Worm (Caenorhabditis elegans): ENCODE results near the gene C07A4.2.

Gene C07A4.2

DNA sequence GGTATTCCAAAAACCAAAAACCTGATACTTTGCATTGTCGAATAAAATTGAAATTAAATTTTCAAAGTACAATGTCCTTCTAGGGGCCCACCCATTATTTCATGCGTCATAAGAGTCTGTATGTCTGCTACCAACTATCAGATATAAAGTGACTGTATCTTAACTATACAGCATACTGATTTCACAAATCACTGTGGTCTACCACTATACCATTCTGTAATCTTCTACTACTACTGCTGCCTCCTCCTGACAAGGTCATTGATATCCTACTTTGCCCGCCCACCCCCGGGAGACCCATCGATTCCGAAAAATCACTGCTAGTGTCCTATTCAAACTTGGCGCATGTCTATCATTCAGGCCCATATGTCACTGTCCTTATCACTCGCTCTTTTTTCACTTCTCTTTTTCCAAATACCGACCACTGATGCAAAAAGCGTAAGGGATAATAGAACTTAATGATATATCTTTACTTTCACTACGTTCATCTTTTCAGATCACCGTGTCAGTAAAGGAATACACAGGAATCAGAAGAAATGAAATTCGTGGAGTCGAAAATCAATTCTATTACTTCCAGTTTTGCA is at the start of gene C07A4.2:
TSS of gene C07A4.2 (plus strand) at position 195 of the 581 bp plus-strand sequence.
- TF ChIP-seq dao-5 (tag; optimal IDR thresholded peaks at IDR 0.05): no peak
- TF ChIP-seq him-1 (tag; optimal IDR thresholded peaks at IDR 0.05): no peak
- no peak for TF ChIP-seq W03F9.2 (tag; optimal IDR thresholded peaks at IDR 0.05)

DNA sequence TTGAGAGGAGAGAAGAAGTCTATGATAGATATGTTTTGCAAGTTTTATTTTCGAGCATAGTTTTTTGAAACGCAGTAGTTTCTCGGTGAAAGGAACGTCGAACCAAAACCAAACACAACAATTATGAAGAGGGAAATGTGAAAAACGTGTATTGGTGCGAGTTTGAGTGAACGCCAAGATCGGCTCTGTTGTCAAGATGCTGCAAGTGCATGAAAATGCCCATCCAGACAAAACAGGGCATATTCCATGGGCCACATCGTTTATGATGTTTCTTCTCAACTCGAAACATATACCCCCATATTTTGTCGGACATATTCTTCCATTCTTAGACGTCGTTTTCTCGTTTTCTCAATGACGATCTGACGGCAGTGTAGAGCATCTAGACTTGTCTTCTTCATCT is 49.0 kb upstream of the C07A4.2 start:
- no peak for TF ChIP-seq dao-5 (tag; optimal IDR thresholded peaks at IDR 0.05)
- TF ChIP-seq him-1 (tag; optimal IDR thresholded peaks at IDR 0.05): no peak
- TF ChIP-seq W03F9.2 (tag; optimal IDR thresholded peaks at IDR 0.05): no peak

DNA sequence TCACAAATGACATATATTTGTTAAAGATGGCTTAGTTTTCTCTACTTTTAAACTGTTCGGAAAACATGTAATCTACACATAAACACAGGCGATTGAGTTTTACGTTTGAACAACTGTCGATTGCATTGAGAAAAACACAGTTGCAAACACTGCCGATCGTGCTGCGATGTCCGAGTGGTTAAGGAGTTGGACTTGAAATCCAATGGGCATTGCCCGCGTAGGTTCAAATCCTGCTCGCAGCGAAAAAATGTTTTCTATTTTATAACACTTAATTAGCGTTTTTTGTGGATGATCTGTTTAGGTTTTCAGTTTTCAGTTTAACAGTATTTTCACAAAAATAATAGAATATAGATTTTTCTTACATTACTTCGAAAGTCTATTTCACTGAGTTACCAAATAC is 47.7 kb upstream of the C07A4.2 start:
- TF ChIP-seq him-1 (tag; optimal IDR thresholded peaks at IDR 0.05) (no peak), dao-5 (tag; optimal IDR thresholded peaks at IDR 0.05) (no peak), W03F9.2 (tag; optimal IDR thresholded peaks at IDR 0.05) (no peak)

DNA sequence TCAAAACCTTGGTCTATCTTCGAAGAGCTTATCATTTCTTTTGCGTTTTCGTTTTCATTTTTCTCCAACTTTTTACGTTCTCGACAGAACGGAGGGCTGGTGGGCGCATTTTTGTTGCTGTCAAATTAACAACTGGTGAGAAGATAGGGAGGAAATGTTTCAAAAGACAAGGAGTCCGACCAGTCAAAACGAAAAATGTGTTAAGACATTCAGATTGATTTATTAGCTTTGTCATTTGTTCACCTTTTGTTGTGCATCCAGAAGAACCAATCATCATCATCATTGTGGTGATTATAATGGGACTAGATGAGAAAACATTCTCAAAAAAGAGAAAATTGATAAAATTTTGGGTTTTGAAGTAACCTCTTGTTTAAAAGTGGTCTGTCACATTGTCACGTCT is 41.8 kb upstream of the C07A4.2 start:
- TF ChIP-seq W03F9.2 (tag; optimal IDR thresholded peaks at IDR 0.05) (no peak), him-1 (tag; optimal IDR thresholded peaks at IDR 0.05) (no peak), dao-5 (tag; optimal IDR thresholded peaks at IDR 0.05) (no peak)

DNA sequence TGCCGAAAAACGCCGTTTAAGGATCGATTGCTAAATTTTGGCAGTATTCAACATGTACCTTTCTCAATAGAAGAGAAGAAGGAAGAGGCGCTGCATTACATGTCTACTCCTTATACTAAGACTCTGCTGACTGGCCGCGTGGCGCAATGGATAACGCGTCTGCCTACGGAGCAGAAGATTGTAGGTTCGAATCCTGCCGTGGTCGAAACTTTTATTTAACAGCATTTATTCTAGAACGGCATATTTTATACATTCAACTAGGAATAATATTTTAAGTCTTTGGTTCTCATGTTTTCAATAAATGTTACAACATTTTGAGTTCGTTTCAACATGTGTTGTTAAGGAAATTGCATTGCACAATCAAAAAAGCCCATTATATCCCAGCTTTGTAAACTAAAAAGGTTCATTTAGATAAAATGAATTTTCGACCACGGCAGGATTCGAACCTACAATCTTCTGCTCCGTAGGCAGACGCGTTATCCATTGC is 39.4 kb upstream of the C07A4.2 start:
- TF ChIP-seq him-1 (tag; optimal IDR thresholded peaks at IDR 0.05): peak; percentile 47

DNA sequence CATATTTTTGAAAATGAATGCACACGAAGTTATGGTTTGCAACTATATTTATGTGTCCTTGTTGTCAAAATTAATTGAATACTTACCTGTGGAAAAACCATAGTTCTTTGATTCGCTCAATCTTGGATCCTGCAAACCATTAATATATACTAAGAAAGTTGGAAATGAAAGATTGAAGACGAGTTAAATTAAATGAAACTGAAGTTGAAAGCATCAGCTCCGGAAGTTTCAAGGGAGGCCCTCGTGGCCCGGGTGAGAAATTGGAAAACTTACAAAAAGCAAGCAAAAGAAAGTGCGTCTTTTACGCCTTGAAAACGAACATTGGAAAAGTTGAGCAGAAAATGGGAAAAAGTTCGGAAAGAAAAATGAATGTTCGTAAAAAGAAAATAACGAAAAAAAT is 38.9 kb upstream of the C07A4.2 start, which contains the start of gene unc-58:
TSS of gene unc-58 (minus strand) at position 101 of the 400 bp plus-strand sequence.
- no peak for TF ChIP-seq him-1 (tag; optimal IDR thresholded peaks at IDR 0.05)
- TF ChIP-seq dao-5 (tag; optimal IDR thresholded peaks at IDR 0.05): no peak
- TF ChIP-seq W03F9.2 (tag; optimal IDR thresholded peaks at IDR 0.05): no peak

DNA sequence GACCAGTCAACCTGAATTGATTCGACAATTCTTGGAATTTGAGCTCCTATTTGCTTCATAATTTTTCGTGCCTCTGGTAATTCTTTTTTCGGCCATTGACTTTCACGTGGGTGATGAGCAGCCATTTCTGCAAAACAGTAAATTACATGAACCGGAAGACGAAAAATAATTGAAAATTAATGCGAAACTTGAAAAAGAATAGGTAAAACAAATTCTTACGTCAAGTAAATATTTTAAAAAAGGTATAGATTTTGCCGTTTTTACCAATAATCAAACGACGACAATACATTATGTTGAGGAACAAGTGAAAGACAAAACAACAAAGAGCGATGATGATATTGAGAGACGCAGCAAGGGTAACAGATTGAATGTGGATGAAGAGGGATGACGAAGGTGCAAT is 33.5 kb upstream of the C07A4.2 start, which contains the start of gene moc-1:
TSS of gene moc-1 (minus strand) at position 127 of the 400 bp plus-strand sequence.
- no peak for TF ChIP-seq dao-5 (tag; optimal IDR thresholded peaks at IDR 0.05)
- TF ChIP-seq him-1 (tag; optimal IDR thresholded peaks at IDR 0.05): no peak
- TF ChIP-seq W03F9.2 (tag; optimal IDR thresholded peaks at IDR 0.05): no peak

DNA sequence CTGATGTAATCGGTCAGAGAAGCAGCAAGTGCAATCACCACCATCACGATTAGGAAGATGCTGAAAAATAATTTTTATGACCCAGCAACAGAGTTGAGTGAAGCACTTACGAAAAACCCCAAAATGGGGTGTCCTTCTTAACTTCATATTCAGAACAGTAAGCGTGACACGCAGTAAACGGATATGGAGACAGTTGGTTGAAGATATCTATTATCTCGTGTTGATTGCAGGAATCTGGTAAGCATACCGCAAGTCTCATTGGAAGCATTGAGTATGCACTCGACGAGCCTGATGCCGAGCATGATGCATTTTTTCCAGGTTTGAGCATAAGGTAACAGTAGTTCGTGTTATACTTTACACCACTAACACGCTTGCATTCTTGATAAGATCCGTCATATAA is 30.7 kb upstream of the C07A4.2 start:
- TF ChIP-seq him-1 (tag; optimal IDR thresholded peaks at IDR 0.05) (no peak), W03F9.2 (tag; optimal IDR thresholded peaks at IDR 0.05) (no peak), dao-5 (tag; optimal IDR thresholded peaks at IDR 0.05) (no peak)

DNA sequence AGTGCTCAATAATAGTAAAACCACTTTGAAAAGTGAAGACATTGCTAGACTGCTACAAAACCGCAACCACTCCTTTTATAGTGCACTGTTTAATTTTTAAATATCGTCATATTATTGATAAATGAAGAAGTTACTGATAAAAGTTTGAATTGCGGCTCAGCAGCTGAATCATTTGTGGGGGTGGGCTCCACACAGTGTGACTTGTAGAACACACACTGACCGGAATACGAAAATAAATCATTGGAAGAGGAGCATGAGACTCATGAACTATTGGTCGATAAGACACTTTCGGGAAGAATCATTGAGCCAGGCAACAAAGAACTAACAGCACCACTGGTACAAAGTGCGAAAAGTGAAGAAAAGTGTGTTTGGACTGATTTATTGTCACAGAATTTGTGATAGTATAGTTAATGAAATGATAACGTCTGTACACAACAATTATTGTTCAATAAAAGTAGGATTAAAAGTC is 30.0 kb upstream of the C07A4.2 start, which contains the start of gene oac-14:
TSS of gene oac-14 (minus strand) at position 51 of the 469 bp plus-strand sequence.
- no peak for TF ChIP-seq dao-5 (tag; optimal IDR thresholded peaks at IDR 0.05)
- no peak for TF ChIP-seq W03F9.2 (tag; optimal IDR thresholded peaks at IDR 0.05)
- TF ChIP-seq him-1 (tag; optimal IDR thresholded peaks at IDR 0.05): no peak

DNA sequence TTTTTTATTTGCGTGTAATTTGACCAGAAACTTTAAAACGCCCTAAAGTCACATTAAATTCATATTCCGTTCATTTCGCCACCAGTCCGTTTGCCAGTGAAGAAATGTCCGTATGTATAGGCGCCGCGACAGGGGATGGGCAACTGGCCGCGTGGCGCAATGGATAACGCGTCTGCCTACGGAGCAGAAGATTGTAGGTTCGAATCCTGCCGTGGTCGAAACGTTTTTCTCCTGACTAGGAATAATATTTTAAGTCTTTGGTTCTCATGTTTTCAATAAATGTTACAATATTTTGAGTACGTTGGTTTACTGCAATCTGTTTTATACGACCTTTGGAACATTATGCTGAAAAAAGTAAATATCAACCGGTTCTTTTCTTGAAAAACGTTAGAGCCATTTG is 27.0 kb upstream of the C07A4.2 start:
- peak; percentile 87 for TF ChIP-seq him-1 (tag; optimal IDR thresholded peaks at IDR 0.05)
- peak; percentile 32 for TF ChIP-seq W03F9.2 (tag; optimal IDR thresholded peaks at IDR 0.05)
- peak; percentile 72 for TF ChIP-seq dao-5 (tag; optimal IDR thresholded peaks at IDR 0.05)

DNA sequence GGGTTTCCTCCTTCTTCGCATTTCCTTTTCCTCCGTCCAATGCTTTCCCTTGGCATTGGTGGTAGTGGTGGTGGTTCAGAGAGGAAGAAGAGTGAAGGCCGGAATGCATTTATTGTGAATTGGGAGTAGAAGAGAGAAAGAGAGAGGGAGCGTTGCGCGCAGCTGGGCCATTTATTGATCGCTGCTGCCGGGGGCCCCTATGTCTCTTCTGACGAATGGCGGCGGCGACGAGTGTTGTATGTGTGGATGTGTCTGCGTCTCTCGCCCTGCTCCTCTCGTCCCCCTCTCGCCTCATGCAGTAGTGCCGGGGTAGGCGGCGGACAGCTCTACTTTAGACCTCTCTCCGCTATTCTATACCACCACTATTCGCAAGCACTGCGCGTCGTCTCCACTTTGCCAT is 25.4 kb upstream of the C07A4.2 start, which contains the start of gene unc-115:
TSS of gene unc-115 (plus strand) at position 301 of the 400 bp plus-strand sequence.
- TF ChIP-seq him-1 (tag; optimal IDR thresholded peaks at IDR 0.05) (peak; percentile 88), dao-5 (tag; optimal IDR thresholded peaks at IDR 0.05) (no peak), W03F9.2 (tag; optimal IDR thresholded peaks at IDR 0.05) (peak; percentile 55)

DNA sequence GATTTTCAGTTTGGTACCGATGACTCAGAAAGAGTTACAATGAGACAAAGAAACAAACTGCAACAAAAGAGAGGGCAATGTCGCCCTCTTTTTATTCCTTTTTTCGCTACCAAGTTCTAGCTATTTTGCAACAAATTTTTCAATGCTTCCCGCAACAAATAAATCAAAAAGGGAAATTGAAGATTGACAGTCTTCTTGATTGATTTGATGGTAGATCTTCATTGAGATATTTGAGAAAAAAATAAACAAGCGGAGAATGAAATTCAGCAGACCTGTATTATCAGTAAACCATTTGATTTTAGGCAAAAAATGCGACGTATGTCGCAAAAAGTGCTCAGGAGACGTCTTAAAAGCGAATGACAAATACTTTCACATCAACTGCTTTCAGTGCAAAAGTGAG is 24.8 kb upstream of the C07A4.2 start:
- TF ChIP-seq dao-5 (tag; optimal IDR thresholded peaks at IDR 0.05) (no peak), him-1 (tag; optimal IDR thresholded peaks at IDR 0.05) (no peak), W03F9.2 (tag; optimal IDR thresholded peaks at IDR 0.05) (no peak)

DNA sequence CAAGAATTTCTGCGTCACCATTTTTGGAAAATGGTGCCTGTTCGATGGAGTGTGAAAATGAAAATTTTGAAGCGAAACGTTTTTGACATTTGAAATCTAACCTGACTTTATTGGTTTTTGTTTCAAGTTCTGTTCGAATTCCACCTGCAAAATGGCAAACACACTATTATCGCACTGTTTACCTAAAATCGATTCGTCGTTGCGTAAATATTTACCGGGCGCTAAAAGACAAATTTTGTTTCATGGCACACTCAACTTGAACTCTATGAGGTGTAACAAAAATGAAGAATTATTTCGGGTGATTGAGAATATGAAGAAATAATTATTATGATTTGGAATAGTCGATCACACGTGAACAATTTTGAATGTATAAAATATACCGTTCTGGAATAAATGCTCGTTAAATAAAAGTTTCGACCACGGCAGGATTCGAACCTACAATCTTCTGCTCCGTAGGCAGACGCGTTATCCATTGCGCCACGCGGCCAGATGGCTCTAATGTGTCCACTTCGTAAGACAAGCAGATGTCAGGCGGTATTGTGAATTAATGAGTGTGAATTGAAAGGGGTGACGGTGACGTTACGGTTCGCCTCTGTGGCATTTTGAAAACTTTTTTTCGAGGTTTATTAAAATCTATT is 23.6 kb upstream of the C07A4.2 start:
- TF ChIP-seq W03F9.2 (tag; optimal IDR thresholded peaks at IDR 0.05): peak; percentile 18
- no peak for TF ChIP-seq dao-5 (tag; optimal IDR thresholded peaks at IDR 0.05)

DNA sequence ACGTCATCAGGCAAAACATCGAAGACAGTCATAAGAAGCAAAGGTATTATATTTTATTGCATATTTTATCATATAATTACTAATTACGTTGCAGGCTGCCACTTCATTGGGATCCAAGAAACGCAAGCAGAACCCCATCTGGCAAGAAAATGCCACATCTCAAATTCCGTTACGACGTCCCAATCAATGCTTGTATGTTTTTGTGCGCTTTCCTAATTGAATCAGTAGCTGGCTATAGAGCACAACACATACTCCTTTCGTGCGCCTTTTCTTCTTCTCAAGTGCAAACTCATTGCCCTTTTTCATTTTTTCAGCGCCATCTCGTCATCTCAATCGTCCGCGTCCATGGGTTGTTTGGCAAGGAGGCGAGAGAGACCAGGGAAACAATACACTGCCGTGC is 21.1 kb upstream of the C07A4.2 start:
- TF ChIP-seq dao-5 (tag; optimal IDR thresholded peaks at IDR 0.05) (no peak), him-1 (tag; optimal IDR thresholded peaks at IDR 0.05) (no peak), W03F9.2 (tag; optimal IDR thresholded peaks at IDR 0.05) (no peak)
